Fruit fly (Drosophila melanogaster) whole organism, embryonic: ENCODE data around the gene CG3918.
A peak's percentile ranks its signal among the peaks of the same experiment; 100 is the strongest.

Experiments used
- Abd-B ChIP-seq: fragments of 200-800 bp; sonication (Bioruptor generic); optimal IDR thresholded peaks from 2 replicates; lab custom pipeline; 2018; ENCODE audit warnings: missing biosample characterization, mild to moderate bottlenecking, missing genetic modification characterization, moderate library complexity
- B-H2 ChIP-seq: fragments of 200-800 bp; sonication (Bioruptor generic); optimal IDR thresholded peaks from 2 replicates; lab custom pipeline; 2018; ENCODE audit warnings: missing biosample characterization, mild to moderate bottlenecking, missing genetic modification characterization
- CG10147 ChIP-seq: fragments of 200-800 bp; sonication (Bioruptor generic); optimal IDR thresholded peaks from 2 replicates; lab custom pipeline; 2019; ENCODE audit warnings: missing biosample characterization, mild to moderate bottlenecking, missing genetic modification characterization, moderate library complexity
- CG10654 ChIP-seq: fragments of 200-800 bp; sonication (Bioruptor generic); optimal IDR thresholded peaks from 2 replicates; lab custom pipeline; 2016; ENCODE audit warnings: missing biosample characterization, missing genetic modification characterization
- CG11093 ChIP-seq: fragments of 200-800 bp; sonication (Bioruptor generic); IDR thresholded peaks from 3 replicates; pipeline ENCODE4 v1.3.6; 2022; ENCODE audit warnings: missing biosample characterization, missing genetic modification characterization
- CG15073 ChIP-seq: fragments of 200-800 bp; sonication (Bioruptor generic); optimal IDR thresholded peaks from 2 replicates; lab custom pipeline; 2016; ENCODE audit warnings: missing biosample characterization, missing genetic modification characterization
- CG17568 ChIP-seq: fragments of 200-800 bp; sonication (Bioruptor generic); optimal IDR thresholded peaks from 2 replicates; lab custom pipeline; 2018; ENCODE audit warnings: missing biosample characterization, mild to moderate bottlenecking, missing genetic modification characterization, moderate library complexity
- CG17802 ChIP-seq: fragments of 200-800 bp; sonication (Bioruptor generic); optimal IDR thresholded peaks from 2 replicates; lab custom pipeline; 2018; ENCODE audit warnings: missing biosample characterization, mild to moderate bottlenecking, missing genetic modification characterization, moderate library complexity
- CG1832 ChIP-seq: fragments of 200-800 bp; sonication (Bioruptor generic); optimal IDR thresholded peaks from 2 replicates; lab custom pipeline; 2017; ENCODE audit warnings: missing biosample characterization, mild to moderate bottlenecking, missing genetic modification characterization, inconsistent platforms
- CG3065 ChIP-seq: fragments of 200-800 bp; sonication (Bioruptor generic); optimal IDR thresholded peaks from 2 replicates; lab custom pipeline; 2016; ENCODE audit warnings: missing biosample characterization, missing genetic modification characterization
- CG34376 ChIP-seq: fragments of 200-800 bp; sonication (Bioruptor generic); optimal IDR thresholded peaks from 2 replicates; lab custom pipeline; 2018; ENCODE audit warnings: missing biosample characterization, mild to moderate bottlenecking, missing genetic modification characterization
- CG4707 ChIP-seq: fragments of 200-800 bp; sonication (Bioruptor generic); optimal IDR thresholded peaks from 2 replicates; lab custom pipeline; 2018; ENCODE audit warnings: missing biosample characterization, mild to moderate bottlenecking, missing genetic modification characterization, moderate library complexity
- CG6765 ChIP-seq: fragments of 200-800 bp; sonication (Bioruptor generic); optimal IDR thresholded peaks from 3 replicates; lab custom pipeline; 2017; ENCODE audit warnings: missing biosample characterization, mild to moderate bottlenecking, missing genetic modification characterization
- CG7357 ChIP-seq: fragments of 200-800 bp; sonication (Bioruptor generic); IDR thresholded peaks from 3 replicates; pipeline ENCODE4 v1.3.6; 2022; ENCODE audit warnings: missing biosample characterization, missing genetic modification characterization
- Dad ChIP-seq: fragments of 200-800 bp; sonication (Bioruptor generic); optimal IDR thresholded peaks from 3 replicates; lab custom pipeline; 2016; ENCODE audit warnings: missing biosample characterization, missing genetic modification characterization
- Dek ChIP-seq: fragments of 200-800 bp; sonication (Bioruptor generic); optimal IDR thresholded peaks from 3 replicates; lab custom pipeline; 2019; ENCODE audit warnings: missing biosample characterization, mild to moderate bottlenecking, missing genetic modification characterization, moderate library complexity
- Doc3 ChIP-seq: fragments of 200-800 bp; sonication (Bioruptor generic); IDR thresholded peaks from 3 replicates; pipeline ENCODE4 v1.3.6; 2022; ENCODE audit warnings: missing biosample characterization, missing genetic modification characterization; ENCODE audit not compliant: partially characterized antibody
- Ets65A ChIP-seq: fragments of 200-800 bp; sonication (Bioruptor generic); peaks from one replicate; lab custom pipeline; 2016; ENCODE audit warnings: missing biosample characterization, missing genetic modification characterization
- H15 ChIP-seq: fragments of 200-800 bp; sonication (Bioruptor generic); IDR thresholded peaks from 3 replicates; pipeline ENCODE4 v1.3.6; 2022; ENCODE audit warnings: missing biosample characterization, missing genetic modification characterization
- HLH3B ChIP-seq: fragments of 200-800 bp; sonication (Bioruptor generic); IDR thresholded peaks from 2 replicates; pipeline ENCODE4 v1.3.6; 2022; ENCODE audit warnings: missing biosample characterization, missing genetic modification characterization
- Hr3 ChIP-seq: fragments of 200-800 bp; sonication (Bioruptor generic); optimal IDR thresholded peaks from 3 replicates; lab custom pipeline; 2016; ENCODE audit warnings: missing biosample characterization, missing genetic modification characterization
- Lpt ChIP-seq: fragments of >200 bp; optimal IDR thresholded peaks from 2 replicates; lab custom pipeline; 2018; ENCODE audit warnings: missing biosample characterization, missing genetic modification characterization
- Meics ChIP-seq: fragments of 200-800 bp; sonication (Bioruptor generic); optimal IDR thresholded peaks from 2 replicates; lab custom pipeline; 2017; ENCODE audit warnings: missing biosample characterization, mild to moderate bottlenecking, missing genetic modification characterization
- Mrtf ChIP-seq: fragments of 200-800 bp; sonication (Bioruptor generic); IDR thresholded peaks from 3 replicates; pipeline ENCODE4 v1.3.6; 2022; ENCODE audit warnings: missing biosample characterization, missing genetic modification characterization
- NC2β ChIP-seq: fragments of 200-800 bp; sonication (Bioruptor generic); optimal IDR thresholded peaks from 2 replicates; lab custom pipeline; 2016; ENCODE audit warnings: missing biosample characterization, missing genetic modification characterization
- Nf-YA ChIP-seq: fragments of 200-800 bp; sonication (Bioruptor generic); IDR thresholded peaks from 2 replicates; pipeline ENCODE4 v1.3.6; 2022; ENCODE audit warnings: missing biosample characterization, missing genetic modification characterization
- NfI ChIP-seq: fragments of 200-800 bp; sonication (Bioruptor generic); optimal IDR thresholded peaks from 3 replicates; lab custom pipeline; 2018; ENCODE audit warnings: missing biosample characterization, mild to moderate bottlenecking, missing genetic modification characterization, moderate library complexity
- Oli ChIP-seq: fragments of 200-800 bp; sonication (Bioruptor generic); optimal IDR thresholded peaks from 2 replicates; lab custom pipeline; 2018; ENCODE audit warnings: missing biosample characterization, mild to moderate bottlenecking, missing genetic modification characterization, moderate library complexity
- Optix ChIP-seq: fragments of 200-800 bp; sonication (Bioruptor generic); IDR thresholded peaks from 3 replicates; pipeline ENCODE4 v1.3.6; 2022; ENCODE audit warnings: missing biosample characterization, missing genetic modification characterization
- PHDP ChIP-seq: fragments of 200-800 bp; sonication (Bioruptor generic); optimal IDR thresholded peaks from 3 replicates; lab custom pipeline; 2018; ENCODE audit warnings: missing biosample characterization, mild to moderate bottlenecking, missing genetic modification characterization, moderate library complexity
- Ptx1 ChIP-seq: fragments of 200-800 bp; sonication (Bioruptor generic); IDR thresholded peaks from 2 replicates; pipeline ENCODE4 v1.3.6; 2022; ENCODE audit warnings: missing biosample characterization, missing genetic modification characterization
- Sry-β ChIP-seq: fragments of 200-800 bp; sonication (Bioruptor generic); optimal IDR thresholded peaks from 2 replicates; lab custom pipeline; 2018; ENCODE audit warnings: missing biosample characterization, mild to moderate bottlenecking, missing genetic modification characterization, moderate library complexity
- Stat92E ChIP-seq, 3 experiments: fragments of >200 bp in 2 of 3; fragments of 200-800 bp in 1 of 3; sonication (Bioruptor generic) in 1 of 3; optimal IDR thresholded peaks; 2 replicates each; lab custom pipeline; 2017 to 2019; ENCODE audit warnings: missing biosample characterization in 3 of 3, missing genetic modification characterization in 3 of 3, mild to moderate bottlenecking in 1 of 3, moderate library complexity in 1 of 3
- br ChIP-seq: fragments of >200 bp; optimal IDR thresholded peaks from 2 replicates; lab custom pipeline; 2017
- disco-r ChIP-seq: fragments of 200-800 bp; sonication (Bioruptor generic); optimal IDR thresholded peaks from 2 replicates; lab custom pipeline; 2016; ENCODE audit warnings: missing biosample characterization, missing genetic modification characterization
- grn ChIP-seq: fragments of 200-800 bp; sonication (Bioruptor generic); optimal IDR thresholded peaks from 3 replicates; lab custom pipeline; 2017; ENCODE audit warnings: missing biosample characterization, missing genetic modification characterization
- lov ChIP-seq, 2 experiments: fragments of 200-800 bp in 1 of 2; fragments of >200 bp in 1 of 2; sonication (Bioruptor generic) in 1 of 2; IDR thresholded peaks in 1 of 2; optimal IDR thresholded peaks in 1 of 2; 2 replicates in 1 of 2; 3 replicates in 1 of 2; pipeline versions ENCODE4 v1.3.6 to Lab custom; 2017 to 2022; ENCODE audit warnings: missing biosample characterization in 1 of 2, missing genetic modification characterization in 1 of 2
- nom ChIP-seq: fragments of 200-800 bp; sonication (Bioruptor generic); optimal IDR thresholded peaks from 2 replicates; lab custom pipeline; 2017; ENCODE audit warnings: missing biosample characterization, missing genetic modification characterization, mild to moderate bottlenecking, moderate library complexity, missing genetic modification reagents
- pb ChIP-seq: fragments of 200-800 bp; sonication (Bioruptor generic); optimal IDR thresholded peaks from 3 replicates; lab custom pipeline; 2016; ENCODE audit warnings: missing biosample characterization, missing genetic modification characterization
- phol ChIP-seq: fragments of 200-800 bp; sonication (Bioruptor generic); optimal IDR thresholded peaks from 3 replicates; lab custom pipeline; 2018; ENCODE audit warnings: missing biosample characterization, mild to moderate bottlenecking, missing genetic modification characterization, moderate library complexity
- prd ChIP-seq, 3 experiments: fragments of >200 bp in 2 of 3; fragments of 200-800 bp in 1 of 3; sonication (Bioruptor generic) in 1 of 3; optimal IDR thresholded peaks in 2 of 3; IDR thresholded peaks in 1 of 3; 2 replicates in 2 of 3; 3 replicates in 1 of 3; pipeline versions ENCODE4 v1.3.6 to Lab custom; 2017 to 2022; ENCODE audit warnings: missing biosample characterization in 1 of 3, missing genetic modification characterization in 1 of 3
- salm ChIP-seq: fragments of 200-800 bp; sonication (Bioruptor generic); optimal IDR thresholded peaks from 2 replicates; lab custom pipeline; 2018; ENCODE audit warnings: missing biosample characterization, mild to moderate bottlenecking, missing genetic modification characterization
- sim ChIP-seq: fragments of 200-800 bp; sonication (Bioruptor generic); IDR thresholded peaks from 2 replicates; pipeline ENCODE4 v1.3.6; 2022; ENCODE audit warnings: missing biosample characterization, missing genetic modification characterization
- sisA ChIP-seq: fragments of 200-800 bp; sonication (Bioruptor generic); IDR thresholded peaks from 2 replicates; pipeline ENCODE4 v1.3.6; 2022; ENCODE audit warnings: missing biosample characterization, missing genetic modification characterization
- so ChIP-seq: fragments of 200-800 bp; sonication (Bioruptor generic); IDR thresholded peaks from 3 replicates; pipeline ENCODE4 v1.3.6; 2022; ENCODE audit warnings: missing biosample characterization, missing genetic modification characterization
- usp ChIP-seq: fragments of >200 bp; optimal IDR thresholded peaks from 2 replicates; lab custom pipeline; 2017; ENCODE audit warnings: missing biosample characterization, missing genetic modification characterization
- vfl ChIP-seq: fragments of 200-800 bp; sonication (Bioruptor generic); optimal IDR thresholded peaks from 2 replicates; lab custom pipeline; 2016; ENCODE audit warnings: missing biosample characterization, missing genetic modification characterization
- zf30C ChIP-seq: fragments of 200-800 bp; sonication (Bioruptor generic); optimal IDR thresholded peaks from 3 replicates; lab custom pipeline; 2018; ENCODE audit warnings: missing biosample characterization, mild to moderate bottlenecking, missing genetic modification characterization
- zfh2 ChIP-seq: fragments of 200-800 bp; sonication (Bioruptor generic); optimal IDR thresholded peaks from 2 replicates; lab custom pipeline; 2016; ENCODE audit warnings: missing biosample characterization, missing genetic modification characterization

Gene CG3918

DNA sequence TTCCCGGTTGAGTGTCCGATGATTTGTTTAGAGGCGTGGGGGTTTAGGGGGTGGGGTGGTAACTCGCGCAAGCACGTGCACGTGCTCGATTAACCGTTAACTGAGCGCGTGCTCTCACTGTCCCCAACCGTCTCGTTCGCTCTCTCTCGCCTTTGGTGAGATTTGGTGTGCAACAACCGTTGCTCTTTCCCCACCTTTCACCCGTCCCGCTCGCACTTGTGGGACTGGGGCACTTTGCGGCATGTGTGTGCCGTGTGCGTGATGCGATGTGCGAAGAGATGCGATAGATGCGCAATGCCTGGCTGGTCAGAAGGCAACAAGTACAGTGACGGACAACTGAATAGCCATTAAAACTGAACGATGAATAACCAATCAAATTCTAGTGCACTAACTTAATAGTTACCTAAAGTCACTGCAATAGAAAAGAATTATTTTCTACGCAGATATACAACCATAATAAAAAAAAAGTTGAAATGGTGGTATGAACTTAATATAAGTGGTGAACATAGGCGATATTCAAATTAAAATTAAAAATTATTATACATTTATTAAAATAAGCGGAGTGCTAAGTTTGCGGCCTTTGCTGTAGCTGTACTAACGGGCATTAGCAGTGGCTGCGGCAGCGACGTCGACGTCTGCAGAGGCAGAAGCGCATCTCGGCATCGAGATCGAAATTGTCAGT lies 47.1 kb downstream of the CG3918 start (continued):
- TF ChIP-seq Optix (GFP tag; lab: Robert Waterston, UW) (peak; percentile 43; the same call in 1 of the 3 replicates), phol (tag; lab: Kevin White, UChicago) (peak; percentile 94), NfI (peak; percentile 85), CG17802 (tag; lab: Kevin White, UChicago) (peak; percentile 53), CG1832 (GFP tag; lab: Kevin White, UChicago) (peak; percentile 74), Doc3 (no peak), prd (optimal IDR thresholded peaks at IDR 0.05; lab: Kevin White, UChicago) (no peak), prd (GFP tag; IDR thresholded peaks at IDR 0.05; lab: Robert Waterston, UW) (peak; percentile 86), Hr3 (GFP tag; lab: Kevin White, UChicago) (peak; percentile 84), CG17568 (GFP tag; lab: Kevin White, UChicago) (peak; percentile 80), Dad (peak; percentile 18), usp (GFP tag; lab: Kevin White, UChicago) (no peak), sim (GFP tag; lab: Robert Waterston, UW) (peak; percentile 76; the same call in 1 of the 2 replicates), B-H2 (GFP tag; lab: Kevin White, UChicago) (peak; percentile 20), CG3065 (GFP tag; lab: Kevin White, UChicago) (peak; percentile 40), nom (GFP tag; lab: Kevin White, UChicago) (no peak), Stat92E (GFP tag; optimal IDR thresholded peaks at IDR 0.05; lab: Kevin White, UChicago) (peak in 1 of 3 experiments; percentile 81), Ptx1 (GFP tag; lab: Robert Waterston, UW) (peak; percentile 83), disco-r (GFP tag; lab: Kevin White, UChicago) (no peak), Oli (tag; lab: Kevin White, UChicago) (peak; percentile 92), CG10147 (GFP tag; lab: Kevin White, UChicago) (peak; percentile 81), NC2β (peak; percentile 21), PHDP (peak; percentile 87), grn (peak; percentile 10), CG34376 (GFP tag; lab: Kevin White, UChicago) (peak; percentile 22), CG11093 (GFP tag; lab: Robert Waterston, UW) (peak; percentile 81; the same call in 1 of the 3 replicates), CG10654 (GFP tag; lab: Kevin White, UChicago) (peak; percentile 62), Abd-B (peak; percentile 68), zf30C (no peak), Meics (peak; percentile 80), Ets65A (GFP tag; lab: Kevin White, UChicago) (peak; percentile 92), H15 (GFP tag; lab: Robert Waterston, UW) (peak; percentile 73), HLH3B (GFP tag; lab: Robert Waterston, UW) (peak; percentile 88), pb (no peak), Lpt (GFP tag; lab: Kevin White, UChicago) (no peak), sisA (GFP tag; lab: Robert Waterston, UW) (peak; percentile 80), Mrtf (peak; percentile 48; the same call in 1 of the 3 replicates), salm (tag; lab: Kevin White, UChicago) (peak; percentile 89), Nf-YA (GFP tag; lab: Robert Waterston, UW) (0 out of 2 replicates have a peak, but pooled peaks have one; percentile 25), CG4707 (GFP tag; lab: Kevin White, UChicago) (peak; percentile 73), br (lab: Kevin White, UChicago) (no peak), CG6765 (GFP tag; lab: Kevin White, UChicago) (peak; percentile 35), Sry-β (GFP tag; lab: Kevin White, UChicago) (peak; percentile 60), Dek (tag; lab: Kevin White, UChicago) (peak; percentile 79), vfl (GFP tag; lab: Kevin White, UChicago) (no peak), CG15073 (GFP tag; lab: Kevin White, UChicago) (peak; percentile 55), so (GFP tag; lab: Robert Waterston, UW) (peak; percentile 84; the same call in 1 of the 3 replicates), lov (optimal IDR thresholded peaks at IDR 0.05; lab: Kevin White, UChicago) (no peak), lov (GFP tag; IDR thresholded peaks at IDR 0.05; lab: Robert Waterston, UW) (peak; percentile 82), CG7357 (GFP tag; lab: Robert Waterston, UW) (peak; percentile 71), zfh2 (GFP tag; lab: Kevin White, UChicago) (no peak)
